Fruit fly (Drosophila melanogaster): Measurements from ENCODE around the gene Nepl6.
A peak's percentile ranks its signal among the peaks of the same experiment; 100 is the strongest.

The Nepl6 gene

dm6 chr2L:6339010-6339897 is 46.1 kb downstream of the Nepl6 start (continued):
- TF ChIP-seq Fer2 (tag; optimal IDR thresholded peaks at IDR 0.05) (no peak), CG4820 (GFP tag; optimal IDR thresholded peaks at IDR 0.05) (peak; percentile 12), CG42726 (GFP tag; IDR thresholded peaks at IDR 0.05; ENCODE audit: partially characterized antibody) (0 out of 2 replicates have a peak, but pooled peaks have one; percentile 49), Hsf (GFP tag; optimal IDR thresholded peaks at IDR 0.05) (peak; percentile 32), slp2 (GFP tag; optimal IDR thresholded peaks at IDR 0.05) (peak; percentile 10), CG12071 (GFP tag; optimal IDR thresholded peaks at IDR 0.05) (peak; percentile 6), cato (GFP tag; optimal IDR thresholded peaks at IDR 0.05; ENCODE audit: borderline replicate concordance) (no peak), CG1233 (GFP tag; optimal IDR thresholded peaks at IDR 0.05) (no peak), CG2678 (tag; optimal IDR thresholded peaks at IDR 0.05) (peak; percentile 51), tup (GFP tag; optimal IDR thresholded peaks at IDR 0.05) (no peak), CG10565 (GFP tag; optimal IDR thresholded peaks at IDR 0.05) (no peak), Elba2 (GFP tag; optimal IDR thresholded peaks at IDR 0.05) (no peak), wek (GFP tag; optimal IDR thresholded peaks at IDR 0.05) (no peak), CG31365 (tag; optimal IDR thresholded peaks at IDR 0.05) (no peak), CG9876 (GFP tag; optimal IDR thresholded peaks at IDR 0.05) (no peak), schlank (tag; optimal IDR thresholded peaks at IDR 0.05) (peak; percentile 42), Hmr (GFP tag; optimal IDR thresholded peaks at IDR 0.05) (peak; percentile 28), CG31441 (GFP tag; IDR thresholded peaks at IDR 0.05) (peak; percentile 8; the same call in 1 of the 2 replicates), sr (GFP tag; IDR thresholded peaks at IDR 0.05) (no peak), CG4854 (GFP tag; optimal IDR thresholded peaks at IDR 0.05) (no peak), toy (GFP tag; IDR thresholded peaks at IDR 0.05) (no peak), chinmo (GFP tag; IDR thresholded peaks at IDR 0.05; ENCODE audit: partially characterized antibody) (peak; percentile 93), H2.0 (GFP tag; IDR thresholded peaks at IDR 0.05) (peak; percentile 41; the same call in 1 of the 2 replicates), CG9215 (GFP tag; IDR thresholded peaks at IDR 0.05) (no peak), hkb (optimal IDR thresholded peaks at IDR 0.05) (no peak), hkb (GFP tag; IDR thresholded peaks at IDR 0.05) (peak; percentile 28), CG12744 (GFP tag; optimal IDR thresholded peaks at IDR 0.05) (no peak), Jarid2 (GFP tag; optimal IDR thresholded peaks at IDR 0.05) (peak; percentile 33), fd102C (GFP tag; optimal IDR thresholded peaks at IDR 0.05) (no peak), tna (GFP tag; IDR thresholded peaks at IDR 0.05; ENCODE audit: partially characterized antibody) (no peak), trem (tag; optimal IDR thresholded peaks at IDR 0.05) (no peak), fu2 (GFP tag; optimal IDR thresholded peaks at IDR 0.05) (peak; percentile 23), maf-S (GFP tag; optimal IDR thresholded peaks at IDR 0.05) (no peak), CG4404 (GFP tag; IDR thresholded peaks at IDR 0.05) (no peak), CG3281 (GFP tag; optimal IDR thresholded peaks at IDR 0.05) (peak; percentile 59), CG32532 (GFP tag; IDR thresholded peaks at IDR 0.05) (peak; percentile 42; the same call in 1 of the 2 replicates), ap (GFP tag; IDR thresholded peaks at IDR 0.05) (no peak), CG3995 (GFP tag; optimal IDR thresholded peaks at IDR 0.05) (peak; percentile 15), sens-2 (GFP tag; IDR thresholded peaks at IDR 0.05) (0 out of 2 replicates have a peak, but pooled peaks have one; percentile 37), CoRest (tag; optimal IDR thresholded peaks at IDR 0.05) (peak; percentile 47), Camta (GFP tag; optimal IDR thresholded peaks at IDR 0.05) (peak; percentile 5), CG10321 (GFP tag; IDR thresholded peaks at IDR 0.05) (peak; percentile 91), ERR (GFP tag; optimal IDR thresholded peaks at IDR 0.05) (no peak), CG2199 (GFP tag; IDR thresholded peaks at IDR 0.05) (peak; percentile 75; the same call in 2 of the 3 replicates), CG3407 (GFP tag; optimal IDR thresholded peaks at IDR 0.05) (no peak), BEAF-32 (GFP tag; optimal IDR thresholded peaks at IDR 0.05) (no peak), lola (GFP tag; optimal IDR thresholded peaks at IDR 0.05) (peak in 1 of 3 experiments; percentile 5), tio (GFP tag; optimal IDR thresholded peaks at IDR 0.05) (no peak), CG14050 (GFP tag; IDR thresholded peaks at IDR 0.05) (no peak)

Measured in whole organism, embryonic.